Worm (Caenorhabditis elegans) whole organism, late embryonic: ENCODE results near the gene W08F4.10.
"Not testable (repeated sequence)": the region's sequence is repeated elsewhere in the genome, so short reads cannot be mapped to it uniquely, and the experiment has no call there.

Experiments
- C38D4.7 ChIP-seq: fragments of 200-800 bp; sonication (Bioruptor generic); optimal IDR thresholded peaks from 2 replicates; lab custom pipeline; 2018; ENCODE audit warnings: mild to moderate bottlenecking, missing genetic modification characterization, moderate library complexity, missing compliant biosample characterization
- K02D7.2 ChIP-seq: sonication (generic microtip); optimal IDR thresholded peaks from 2 replicates; lab custom pipeline; 2017; ENCODE audit warnings: mild to moderate bottlenecking, missing genetic modification characterization, missing compliant biosample characterization
- K09A11.1 ChIP-seq: sonication (generic microtip); optimal IDR thresholded peaks from 2 replicates; lab custom pipeline; 2017; ENCODE audit warnings: antibody characterized with exemption, mild to moderate bottlenecking, missing genetic modification characterization, missing compliant biosample characterization; ENCODE audit not compliant: insufficient read depth
- ama-1 ChIP-seq: fragments of 150-350 bp; optimal IDR thresholded peaks from 2 replicates; lab custom pipeline; 2014
- ceh-18 ChIP-seq: sonication (generic microtip); optimal IDR thresholded peaks from 2 replicates; lab custom pipeline; 2016; ENCODE audit warnings: missing genetic modification characterization, missing compliant biosample characterization
- ceh-22 ChIP-seq: sonication (generic microtip); optimal IDR thresholded peaks from 2 replicates; lab custom pipeline; 2017; ENCODE audit warnings: missing biosample characterization, missing genetic modification characterization
- ceh-31 ChIP-seq: sonication (generic microtip); optimal IDR thresholded peaks from 2 replicates; lab custom pipeline; 2016; ENCODE audit warnings: missing genetic modification characterization, missing compliant biosample characterization
- ceh-34 ChIP-seq: sonication (generic microtip); optimal IDR thresholded peaks from 2 replicates; lab custom pipeline; 2016; ENCODE audit warnings: mild to moderate bottlenecking, missing genetic modification characterization, missing compliant biosample characterization
- ceh-9 ChIP-seq: sonication (generic microtip); optimal IDR thresholded peaks from 2 replicates; lab custom pipeline; 2016; ENCODE audit warnings: mild to moderate bottlenecking, missing genetic modification characterization, inconsistent platforms, missing compliant biosample characterization
- elt-2 ChIP-seq: sonication (generic microtip); optimal IDR thresholded peaks from 2 replicates; lab custom pipeline; 2016; ENCODE audit warnings: missing genetic modification reagents, missing genetic modification characterization, missing compliant biosample characterization
- elt-4 ChIP-seq: sonication (generic microtip); optimal IDR thresholded peaks from 2 replicates; lab custom pipeline; 2016; ENCODE audit warnings: missing genetic modification characterization, missing compliant biosample characterization
- ets-4 ChIP-seq: sonication (generic microtip); optimal IDR thresholded peaks from 2 replicates; lab custom pipeline; 2016; ENCODE audit warnings: missing genetic modification characterization, missing compliant biosample characterization
- fkh-6 ChIP-seq: sonication (generic microtip); optimal IDR thresholded peaks from 2 replicates; lab custom pipeline; 2016; ENCODE audit warnings: missing genetic modification characterization, missing compliant biosample characterization
- hlh-30 ChIP-seq: sonication (generic microtip); optimal IDR thresholded peaks from 2 replicates; lab custom pipeline; 2017; ENCODE audit warnings: antibody characterized with exemption, missing genetic modification characterization, missing compliant biosample characterization; ENCODE audit not compliant: insufficient read depth
- hlh-6 ChIP-seq: sonication (generic microtip); optimal IDR thresholded peaks from 2 replicates; lab custom pipeline; 2016; ENCODE audit warnings: missing genotype, missing genetic modification characterization, missing compliant biosample characterization
- lim-6 ChIP-seq: sonication (generic microtip); optimal IDR thresholded peaks from 2 replicates; lab custom pipeline; 2016; ENCODE audit warnings: missing genetic modification characterization, missing compliant biosample characterization
- madf-2 ChIP-seq: sonication (generic microtip); optimal IDR thresholded peaks from 2 replicates; lab custom pipeline; 2017; ENCODE audit warnings: missing genetic modification characterization, missing compliant biosample characterization
- nfya-1 ChIP-seq: sonication (generic microtip); optimal IDR thresholded peaks from 2 replicates; lab custom pipeline; 2017; ENCODE audit warnings: missing genetic modification characterization, mild to moderate bottlenecking, missing compliant biosample characterization, antibody characterized with exemption, moderate library complexity
- nhr-11 ChIP-seq: fragments of 150-350 bp; optimal IDR thresholded peaks from 2 replicates; lab custom pipeline; 2014; ENCODE audit warnings: missing biosample characterization, missing genetic modification characterization
- npax-4 ChIP-seq: sonication (generic microtip); optimal IDR thresholded peaks from 2 replicates; lab custom pipeline; 2016; ENCODE audit warnings: missing genetic modification characterization, missing compliant biosample characterization
- pat-9 ChIP-seq: fragments of 200-800 bp; sonication (Bioruptor generic); optimal IDR thresholded peaks from 2 replicates; lab custom pipeline; 2018; ENCODE audit warnings: mild to moderate bottlenecking, missing genetic modification characterization, moderate library complexity, missing compliant biosample characterization
- pax-1 ChIP-seq: fragments of 150-350 bp; optimal IDR thresholded peaks from 2 replicates; lab custom pipeline; 2014; ENCODE audit warnings: missing biosample characterization, missing genetic modification characterization
- pha-4 ChIP-seq: fragments of 150-350 bp; optimal IDR thresholded peaks from 2 replicates; lab custom pipeline; 2018; ENCODE audit warnings: missing biosample characterization, missing genetic modification reagents, missing genetic modification characterization
- pqm-1 ChIP-seq: sonication (generic microtip); optimal IDR thresholded peaks from 2 replicates; lab custom pipeline; 2016; ENCODE audit warnings: missing genetic modification characterization, missing compliant biosample characterization
- ref-2 ChIP-seq: sonication (generic microtip); optimal IDR thresholded peaks from 2 replicates; lab custom pipeline; 2016; ENCODE audit warnings: missing genetic modification characterization, missing compliant biosample characterization
- rnt-1 ChIP-seq: sonication (generic microtip); optimal IDR thresholded peaks from 2 replicates; lab custom pipeline; 2016; ENCODE audit warnings: missing genetic modification characterization, missing compliant biosample characterization
- sdc-2 ChIP-seq: sonication (generic microtip); optimal IDR thresholded peaks from 2 replicates; lab custom pipeline; 2016; ENCODE audit warnings: missing genotype, missing genetic modification characterization, missing compliant biosample characterization
- tbx-2 ChIP-seq: sonication (generic microtip); optimal IDR thresholded peaks from 2 replicates; lab custom pipeline; 2016; ENCODE audit warnings: missing genetic modification characterization, missing compliant biosample characterization
- tbx-7 ChIP-seq: sonication (generic microtip); optimal IDR thresholded peaks from 2 replicates; lab custom pipeline; 2016; ENCODE audit warnings: missing genotype, missing genetic modification characterization, missing compliant biosample characterization
- unc-3 ChIP-seq, 2 experiments: fragments of 200-800 bp in 1 of 2; sonication (Bioruptor generic) in 1 of 2; sonication (generic microtip) in 1 of 2; conservative IDR thresholded peaks in 1 of 2; optimal IDR thresholded peaks in 1 of 2; 2 replicates each; pipeline versions ENCODE4 v1.3.6 to Lab custom; 2016 to 2022; ENCODE audit warnings: missing compliant biosample characterization in 2 of 2, missing genetic modification characterization in 2 of 2, missing genetic modification reagents in 1 of 2
- unc-42 ChIP-seq: sonication (generic microtip); optimal IDR thresholded peaks from 2 replicates; lab custom pipeline; 2016; ENCODE audit warnings: missing genotype, missing genetic modification characterization, missing compliant biosample characterization
- unc-55 ChIP-seq: sonication (generic microtip); optimal IDR thresholded peaks from 2 replicates; lab custom pipeline; 2017; ENCODE audit warnings: missing biosample characterization, missing genetic modification reagents, missing genetic modification characterization
- ztf-16 ChIP-seq: sonication (generic microtip); optimal IDR thresholded peaks from 2 replicates; lab custom pipeline; 2017; ENCODE audit warnings: missing genetic modification characterization, missing compliant biosample characterization

W08F4.10 gene

DNA sequence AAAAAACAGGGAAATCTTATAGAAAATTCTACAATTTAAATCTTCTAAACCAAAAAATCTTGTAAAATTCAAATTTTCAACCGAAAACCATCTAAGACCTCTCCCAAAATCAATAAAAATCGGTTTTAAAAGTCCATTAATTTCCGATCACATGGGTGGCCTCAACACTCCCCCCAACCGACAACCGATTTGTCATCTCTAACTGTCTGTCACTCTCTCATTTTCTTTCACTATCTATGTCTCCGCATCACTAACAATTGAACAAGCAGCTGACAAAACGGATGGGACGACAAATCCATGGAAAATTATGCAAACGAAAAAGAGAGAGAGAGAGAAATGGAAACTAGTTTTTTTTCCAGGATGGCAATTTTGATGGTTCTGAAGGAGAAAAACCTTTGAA, 12.0 kb upstream of the W08F4.10 start:
- TF ChIP-seq ceh-31 (tag; lab: Kevin White, UChicago) = peak; percentile 38
- TF ChIP-seq K09A11.1 (tag; lab: Kevin White, UChicago) = no peak
- TF ChIP-seq nfya-1 (tag; lab: Kevin White, UChicago) = peak; percentile 57
- TF ChIP-seq ets-4 (tag; lab: Kevin White, UChicago) = no peak
- peak; percentile 98 for TF ChIP-seq unc-55 (GFP tag; lab: Kevin White, UChicago)
- TF ChIP-seq tbx-2 = peak; percentile 39
- TF ChIP-seq rnt-1 (tag; lab: Kevin White, UChicago) = peak; percentile 13
- TF ChIP-seq hlh-30 (tag; lab: Kevin White, UChicago) = peak; percentile 86
- peak; percentile 2 for TF ChIP-seq unc-42 (tag; lab: Kevin White, UChicago)
- no peak for TF ChIP-seq elt-4
- TF ChIP-seq ceh-9 (tag; lab: Kevin White, UChicago) = no peak
- TF ChIP-seq ceh-18 (tag; lab: Kevin White, UChicago) = peak; percentile 33
- no peak for TF ChIP-seq elt-2
- TF ChIP-seq, all 69 proteins: peak for 8

- TF ChIP-seq nhr-11 (tag; lab: Kevin White, UChicago) (no peak), ceh-9 (tag; lab: Kevin White, UChicago) (no peak), madf-2 (tag; lab: Kevin White, UChicago) (no peak), ref-2 (tag; lab: Kevin White, UChicago) (no peak), pqm-1 (tag; lab: Kevin White, UChicago) (no peak), lim-6 (tag; lab: Kevin White, UChicago) (no peak), npax-4 (no peak), hlh-6 (no peak)
Observed at ce11 chrII:602020-602419, 11.0 kb upstream of the W08F4.10 start, which contains the start of gene nhl-3. nhl-3 (minus strand) TSS chrII:602120.

DNA sequence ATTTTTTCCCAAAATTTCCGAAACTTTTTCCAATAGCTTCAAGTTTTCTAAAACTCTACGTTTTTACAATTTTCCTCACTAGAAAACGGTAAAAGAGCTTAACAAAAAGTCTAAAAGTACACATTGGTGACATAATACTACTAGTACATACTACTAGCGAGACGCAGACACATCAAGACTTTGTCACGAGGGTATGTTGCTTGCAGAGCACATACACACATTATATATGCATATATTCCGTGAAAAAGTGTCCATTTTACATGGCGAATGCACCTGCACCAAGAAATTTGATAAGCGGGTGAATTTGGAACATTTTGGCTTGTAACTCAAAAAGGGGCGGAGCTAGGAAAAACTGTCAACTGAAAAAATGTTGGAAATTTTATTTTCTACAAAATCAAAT, 10.3 kb upstream of the W08F4.10 start:
- peak; percentile 93 for TF ChIP-seq hlh-30 (tag; lab: Kevin White, UChicago)
- TF ChIP-seq ceh-31 (tag; lab: Kevin White, UChicago) = peak; percentile 31
- no peak for TF ChIP-seq ets-4 (tag; lab: Kevin White, UChicago)
- TF ChIP-seq unc-55 (GFP tag; lab: Kevin White, UChicago) = peak; percentile 35
- peak; percentile 19 for TF ChIP-seq nfya-1 (tag; lab: Kevin White, UChicago)
- no peak for TF ChIP-seq ama-1 (lab: Kevin White, UChicago)

DNA sequence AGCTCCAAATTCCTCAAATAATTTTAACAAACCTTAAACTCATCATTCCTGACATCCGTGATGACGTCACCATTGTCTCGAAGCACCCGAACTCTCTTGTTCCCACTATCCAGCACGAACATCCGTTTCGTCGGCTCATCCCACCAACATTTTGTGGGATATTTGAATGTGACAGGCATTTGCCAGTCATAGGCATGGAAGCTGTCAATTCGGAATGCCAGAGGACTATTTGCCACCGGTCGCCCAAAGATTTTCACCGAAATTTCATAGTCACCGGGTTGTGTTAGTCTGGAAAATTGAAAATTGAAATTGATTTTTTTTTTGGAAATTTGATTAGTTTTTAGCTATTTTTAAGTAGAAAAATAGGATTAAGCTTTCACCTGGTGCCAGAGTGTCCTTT, 5.7 kb upstream of the W08F4.10 start:
- TF ChIP-seq sdc-2 (tag; lab: Kevin White, UChicago) = no peak
- no peak for TF ChIP-seq ama-1 (lab: Kevin White, UChicago)
- TF ChIP-seq pat-9 (tag; lab: Kevin White, UChicago) = no peak
- no peak for TF ChIP-seq ztf-16
- no peak for TF ChIP-seq ceh-31 (tag; lab: Kevin White, UChicago)
- TF ChIP-seq pax-1 (tag; lab: Kevin White, UChicago) = no peak
- no peak for TF ChIP-seq hlh-6
- TF ChIP-seq ceh-34 = no peak

DNA sequence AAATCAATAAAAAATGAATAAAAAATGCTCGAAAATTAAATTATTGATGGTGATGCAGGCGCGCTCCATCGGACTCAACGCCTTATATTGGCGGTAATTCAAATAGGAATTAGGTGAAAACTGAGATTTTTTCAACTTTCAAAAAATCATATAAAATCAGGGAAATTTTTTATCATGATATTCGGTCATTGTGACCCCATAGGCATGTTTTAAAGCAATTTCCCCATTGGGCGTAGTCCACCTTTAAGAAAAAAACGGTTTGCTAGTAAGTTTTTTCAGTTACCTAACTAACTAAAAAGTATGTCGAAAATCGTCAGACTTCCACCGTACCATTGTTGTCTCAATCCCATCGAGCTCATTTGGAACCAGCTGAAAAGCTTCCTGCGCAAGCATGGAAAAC, 2.2 kb upstream of the W08F4.10 start, which contains the start of gene W08F4.1:
W08F4.1 (plus strand) TSS at position 301 of the 400 bp plus-strand sequence.
- TF ChIP-seq ets-4, fkh-6, ceh-18 (tag; lab: Kevin White, UChicago): not testable (repeated sequence)

- no peak for TF ChIP-seq ceh-22 (tag; lab: Kevin White, UChicago)
- no peak for TF ChIP-seq tbx-7 (tag; lab: Kevin White, UChicago)
- TF ChIP-seq C38D4.7 (GFP tag; lab: Kevin White, UChicago) = no peak
- no peak for TF ChIP-seq K02D7.2 (tag; lab: Kevin White, UChicago)
- no peak for TF ChIP-seq ama-1 (lab: Kevin White, UChicago)
- no peak for TF ChIP-seq pha-4 (tag; lab: Kevin White, UChicago)
- no peak for TF ChIP-seq madf-2 (tag; lab: Kevin White, UChicago)
- TF ChIP-seq ceh-34 = no peak
- TF ChIP-seq fkh-6 (tag; lab: Kevin White, UChicago) = no peak
- no peak for TF ChIP-seq unc-3 (GFP tag; conservative IDR thresholded peaks at IDR 0.05; lab: Robert Waterston, UW)
- TF ChIP-seq unc-3 (tag; optimal IDR thresholded peaks at IDR 0.05; lab: Kevin White, UChicago) = no peak
- TF ChIP-seq, all 69 proteins: peak for 0
Observed at ce11 chrII:587533-587932, 3.5 kb downstream of the W08F4.10 start, which contains the start of gene fbxb-34. fbxb-34 (plus strand) TSS chrII:587833.
